Fruit fly (Drosophila melanogaster) whole organism, embryonic: ENCODE data around the gene Ldaf1.

Source experiments
- ATbp ChIP-seq: fragments of 200-800 bp; sonication (Bioruptor generic); optimal IDR thresholded peaks from 2 replicates; lab custom pipeline; 2017; ENCODE audit warnings: missing biosample characterization, mild to moderate bottlenecking, missing genetic modification characterization, missing genetic modification reagents
- Awh ChIP-seq: fragments of 200-800 bp; sonication (Bioruptor generic); IDR thresholded peaks from 2 replicates; pipeline ENCODE4, ENCODE4 v1.3.6; 2022; ENCODE audit warnings: missing biosample characterization, missing genetic modification characterization
- BEAF-32 ChIP-seq: fragments of 200-800 bp; sonication (Bioruptor generic); optimal IDR thresholded peaks from 3 replicates; lab custom pipeline; 2017; ENCODE audit warnings: missing biosample characterization, missing genetic modification characterization, mild to moderate bottlenecking, moderate library complexity, missing genetic modification reagents
- CG10654 ChIP-seq: fragments of 200-800 bp; sonication (Bioruptor generic); optimal IDR thresholded peaks from 2 replicates; lab custom pipeline; 2016; ENCODE audit warnings: missing biosample characterization, missing genetic modification characterization
- CG12299 ChIP-seq: fragments of 200-800 bp; sonication (Bioruptor generic); optimal IDR thresholded peaks from 2 replicates; lab custom pipeline; 2018; ENCODE audit warnings: missing biosample characterization, mild to moderate bottlenecking, missing genetic modification characterization
- CG14965 ChIP-seq: fragments of 200-800 bp; sonication (Bioruptor generic); optimal IDR thresholded peaks from 2 replicates; lab custom pipeline; 2016; ENCODE audit warnings: missing biosample characterization, missing genetic modification characterization, borderline replicate concordance
- CG1602 ChIP-seq: fragments of 200-800 bp; sonication (Bioruptor generic); optimal IDR thresholded peaks from 3 replicates; lab custom pipeline; 2016; ENCODE audit warnings: missing biosample characterization, missing genetic modification characterization
- CG18476 ChIP-seq: fragments of 200-800 bp; sonication (Bioruptor generic); optimal IDR thresholded peaks from 2 replicates; lab custom pipeline; 2016; ENCODE audit warnings: missing biosample characterization, mild to moderate bottlenecking, missing genetic modification characterization
- CG4730 ChIP-seq: fragments of 200-800 bp; sonication (Bioruptor generic); IDR thresholded peaks from 2 replicates; pipeline ENCODE4 v1.3.6; 2022; ENCODE audit warnings: missing biosample characterization, missing genetic modification characterization
- CG5180 ChIP-seq: fragments of 200-800 bp; sonication (Bioruptor generic); optimal IDR thresholded peaks from 3 replicates; lab custom pipeline; 2017; ENCODE audit warnings: missing biosample characterization, missing genetic modification characterization, mild to moderate bottlenecking, moderate library complexity, missing genetic modification reagents
- CG7786 ChIP-seq: fragments of 200-800 bp; sonication (Bioruptor generic); optimal IDR thresholded peaks from 2 replicates; lab custom pipeline; 2016; ENCODE audit warnings: missing biosample characterization, missing genetic modification characterization
- CG9876 ChIP-seq: fragments of 200-800 bp; sonication (Bioruptor generic); optimal IDR thresholded peaks from 2 replicates; lab custom pipeline; 2016; ENCODE audit warnings: missing biosample characterization, missing genetic modification characterization
- CHES-1-like ChIP-seq: fragments of 200-800 bp; sonication (Bioruptor generic); optimal IDR thresholded peaks from 2 replicates; lab custom pipeline; 2016; ENCODE audit warnings: missing biosample characterization, missing genetic modification characterization
- CTCF ChIP-seq: fragments of 200-800 bp; sonication (Bioruptor generic); optimal IDR thresholded peaks from 2 replicates; lab custom pipeline; 2017; ENCODE audit warnings: missing biosample characterization, mild to moderate bottlenecking, missing genetic modification characterization, moderate library complexity
- CkIIα-i1 ChIP-seq: fragments of 200-800 bp; sonication (Bioruptor generic); IDR thresholded peaks from 2 replicates; pipeline ENCODE4 v1.3.6; 2022; ENCODE audit warnings: missing biosample characterization, missing genetic modification characterization
- CrebB ChIP-seq: fragments of 200-800 bp; sonication (Bioruptor generic); optimal IDR thresholded peaks from 3 replicates; lab custom pipeline; 2018; ENCODE audit warnings: missing biosample characterization, mild to moderate bottlenecking, missing genetic modification characterization
- Deaf1 ChIP-seq: fragments of 200-800 bp; optimal IDR thresholded peaks from 3 replicates; lab custom pipeline; 2019; ENCODE audit warnings: missing biosample characterization, mild to moderate bottlenecking, missing genetic modification characterization, moderate library complexity
- Drgx ChIP-seq: fragments of 200-800 bp; sonication (Bioruptor generic); IDR thresholded peaks from 2 replicates; pipeline ENCODE4 v1.3.6; 2022; ENCODE audit warnings: missing biosample characterization, missing genetic modification characterization
- Eip74EF ChIP-seq, 2 experiments: fragments of 200-800 bp in 1 of 2; fragments of >200 bp in 1 of 2; sonication (Bioruptor generic) in 1 of 2; optimal IDR thresholded peaks; 2 replicates each; lab custom pipeline; 2017 to 2019; ENCODE audit warnings: missing biosample characterization in 2 of 2, missing genetic modification characterization in 2 of 2, mild to moderate bottlenecking in 1 of 2, moderate library complexity in 1 of 2
- Fer2 ChIP-seq: fragments of 200-800 bp; sonication (Bioruptor generic); optimal IDR thresholded peaks from 2 replicates; lab custom pipeline; 2018; ENCODE audit warnings: missing biosample characterization, mild to moderate bottlenecking, missing genetic modification characterization, moderate library complexity
- HLH54F ChIP-seq: fragments of 200-800 bp; sonication (Bioruptor generic); optimal IDR thresholded peaks from 3 replicates; lab custom pipeline; 2016; ENCODE audit warnings: missing biosample characterization, missing genetic modification characterization
- Hmr ChIP-seq: fragments of 200-800 bp; sonication (Bioruptor generic); optimal IDR thresholded peaks from 3 replicates; lab custom pipeline; 2017; ENCODE audit warnings: mild to moderate bottlenecking, missing biosample characterization, missing genetic modification reagents, missing genetic modification characterization
- Mad ChIP-seq: fragments of 200-800 bp; sonication (Bioruptor generic); optimal IDR thresholded peaks from 2 replicates; lab custom pipeline; 2016; ENCODE audit warnings: missing biosample characterization, missing genetic modification characterization
- Nf-YA ChIP-seq: fragments of 200-800 bp; sonication (Bioruptor generic); IDR thresholded peaks from 2 replicates; pipeline ENCODE4 v1.3.6; 2022; ENCODE audit warnings: missing biosample characterization, missing genetic modification characterization
- Poxn ChIP-seq: fragments of 200-800 bp; sonication (Bioruptor generic); IDR thresholded peaks from 2 replicates; pipeline ENCODE4 v1.3.6; 2022; ENCODE audit warnings: missing biosample characterization, missing genetic modification characterization
- Ravus ChIP-seq: fragments of 200-800 bp; sonication (Bioruptor generic); IDR thresholded peaks from 2 replicates; pipeline ENCODE4 v1.3.6; 2022; ENCODE audit warnings: missing biosample characterization, missing genetic modification characterization
- Sox100B ChIP-seq: fragments of 200-800 bp; sonication (Bioruptor generic); optimal IDR thresholded peaks from 3 replicates; lab custom pipeline; 2018; ENCODE audit warnings: missing biosample characterization, mild to moderate bottlenecking, missing genetic modification characterization
- TFAM ChIP-seq: fragments of 200-800 bp; sonication (Bioruptor generic); optimal IDR thresholded peaks from 2 replicates; lab custom pipeline; 2017; ENCODE audit warnings: missing biosample characterization, missing genetic modification characterization, inconsistent platforms
- ab ChIP-seq: fragments of 200-800 bp; sonication (Bioruptor generic); optimal IDR thresholded peaks from 2 replicates; lab custom pipeline; 2016; ENCODE audit warnings: missing biosample characterization, missing genetic modification characterization
- chn ChIP-seq: fragments of 200-800 bp; sonication (Bioruptor generic); optimal IDR thresholded peaks from 2 replicates; lab custom pipeline; 2016; ENCODE audit warnings: missing biosample characterization, missing genetic modification characterization
- ci ChIP-seq: fragments of 200-800 bp; sonication (Bioruptor generic); IDR thresholded peaks from 3 replicates; pipeline ENCODE4 v1.3.6; 2022; ENCODE audit warnings: missing biosample characterization, missing genetic modification characterization
- crp ChIP-seq, 2 experiments: fragments of 200-800 bp; sonication (Bioruptor generic); optimal IDR thresholded peaks; 2 replicates in 1 of 2; 3 replicates in 1 of 2; lab custom pipeline; 2017; ENCODE audit warnings: missing biosample characterization in 2 of 2, missing genetic modification characterization in 2 of 2, mild to moderate bottlenecking in 1 of 2, moderate library complexity in 1 of 2
- dan ChIP-seq: fragments of 200-800 bp; sonication (Bioruptor generic); IDR thresholded peaks from 2 replicates; pipeline ENCODE4 v1.3.6; 2022; ENCODE audit warnings: missing biosample characterization, missing genetic modification characterization
- dm ChIP-seq: fragments of 200-800 bp; sonication (Bioruptor generic); optimal IDR thresholded peaks from 3 replicates; lab custom pipeline; 2016; ENCODE audit warnings: missing biosample characterization, missing genetic modification characterization
- esg ChIP-seq: fragments of 200-800 bp; sonication (Bioruptor generic); conservative IDR thresholded peaks from 2 replicates; pipeline ENCODE4 v1.3.6; 2022; ENCODE audit warnings: missing biosample characterization, missing genetic modification characterization
- eyg ChIP-seq: fragments of 200-800 bp; sonication (Bioruptor generic); optimal IDR thresholded peaks from 3 replicates; lab custom pipeline; 2016; ENCODE audit warnings: missing biosample characterization, missing genetic modification characterization
- fd64A ChIP-seq: fragments of 200-800 bp; sonication (Bioruptor generic); optimal IDR thresholded peaks from 3 replicates; lab custom pipeline; 2018; ENCODE audit warnings: missing biosample characterization, mild to moderate bottlenecking, missing genetic modification characterization
- lilli ChIP-seq: fragments of 200-800 bp; sonication (Bioruptor generic); optimal IDR thresholded peaks from 3 replicates; lab custom pipeline; 2016; ENCODE audit warnings: missing biosample characterization, missing genetic modification characterization
- mirr ChIP-seq: fragments of 200-800 bp; sonication (Bioruptor generic); optimal IDR thresholded peaks from 3 replicates; lab custom pipeline; 2018; ENCODE audit warnings: missing biosample characterization, mild to moderate bottlenecking, missing genetic modification characterization
- nom ChIP-seq: fragments of 200-800 bp; sonication (Bioruptor generic); optimal IDR thresholded peaks from 2 replicates; lab custom pipeline; 2017; ENCODE audit warnings: missing biosample characterization, missing genetic modification characterization, mild to moderate bottlenecking, moderate library complexity, missing genetic modification reagents
- pan ChIP-seq, 4 experiments: fragments of >200 bp in 3 of 4; fragments of 200-800 bp in 1 of 4; sonication (Bioruptor generic) in 1 of 4; optimal IDR thresholded peaks in 3 of 4; IDR thresholded peaks in 1 of 4; 2 replicates each; pipeline versions ENCODE4 v1.3.6 to Lab custom; 2017 to 2022; ENCODE audit warnings: missing biosample characterization in 2 of 4, missing genetic modification characterization in 2 of 4, mixed read lengths in 1 of 4
- row ChIP-seq: fragments of 200-800 bp; sonication (Bioruptor generic); IDR thresholded peaks from 3 replicates; pipeline ENCODE4 v1.3.6; 2022; ENCODE audit warnings: missing biosample characterization, missing genetic modification characterization
- run ChIP-seq: fragments of 200-800 bp; sonication (Bioruptor generic); optimal IDR thresholded peaks from 3 replicates; lab custom pipeline; 2018; ENCODE audit warnings: missing biosample characterization, mild to moderate bottlenecking, missing genetic modification characterization
- shn ChIP-seq: fragments of 200-800 bp; sonication (Bioruptor generic); optimal IDR thresholded peaks from 3 replicates; lab custom pipeline; 2016; ENCODE audit warnings: missing biosample characterization, missing genetic modification characterization
- slou ChIP-seq: fragments of 200-800 bp; sonication (Bioruptor generic); optimal IDR thresholded peaks from 3 replicates; lab custom pipeline; 2016; ENCODE audit warnings: missing biosample characterization, missing genetic modification characterization
- twi ChIP-seq: fragments of 200-800 bp; optimal IDR thresholded peaks from 2 replicates; lab custom pipeline; 2019; ENCODE audit warnings: missing biosample characterization, mild to moderate bottlenecking, missing genetic modification characterization, moderate library complexity
- vnd ChIP-seq: fragments of 200-800 bp; sonication (Bioruptor generic); IDR thresholded peaks from 3 replicates; pipeline ENCODE4 v1.3.6; 2022; ENCODE audit warnings: missing biosample characterization, missing genetic modification characterization; ENCODE audit not compliant: partially characterized antibody
- zf30C ChIP-seq: fragments of 200-800 bp; sonication (Bioruptor generic); optimal IDR thresholded peaks from 3 replicates; lab custom pipeline; 2018; ENCODE audit warnings: missing biosample characterization, mild to moderate bottlenecking, missing genetic modification characterization
- zfh1 ChIP-seq: fragments of 200-800 bp; sonication (Bioruptor generic); IDR thresholded peaks from 3 replicates; pipeline ENCODE4 v1.3.6; 2022; ENCODE audit warnings: missing biosample characterization, missing genetic modification characterization

Ldaf1 gene

dm6 chrX:1947178-1947872 lies 45.6 kb upstream of the Ldaf1 start (continued):
- peak; percentile 12 to 72 for TF ChIP-seq crp (GFP tag; optimal IDR thresholded peaks at IDR 0.05; lab: Kevin White, UChicago)
- TF ChIP-seq Mad (GFP tag; lab: Kevin White, UChicago), result peak; percentile 96
- TF ChIP-seq TFAM (GFP tag; lab: Kevin White, UChicago), result peak; percentile 92
- peak; percentile 95 for TF ChIP-seq CG12299
- TF ChIP-seq ATbp, result peak; percentile 97
- peak; percentile 10; the same call in 1 of the 2 replicates for TF ChIP-seq Poxn (GFP tag; lab: Robert Waterston, UW)
- peak; percentile 69 for TF ChIP-seq Deaf1 (tag; lab: Kevin White, UChicago)
- TF ChIP-seq Nf-YA, result peak; percentile 88
- peak; percentile 97 for TF ChIP-seq chn (GFP tag; lab: Kevin White, UChicago)
- TF ChIP-seq CG18476, result peak; percentile 93
- no peak for TF ChIP-seq pan (optimal IDR thresholded peaks at IDR 0.05; lab: Kevin White, UChicago)
- peak in 1 of 2 experiments; percentile 97 for TF ChIP-seq pan (GFP tag; optimal IDR thresholded peaks at IDR 0.05 in 1 of 2, IDR thresholded peaks at IDR 0.05 in 1 of 2)
- peak; percentile 81 for TF ChIP-seq CG9876 (GFP tag; lab: Kevin White, UChicago)
- TF ChIP-seq ab (GFP tag; lab: Kevin White, UChicago), result peak; percentile 91
- peak; percentile 98 for TF ChIP-seq Awh (GFP tag; lab: Robert Waterston, UW)
- TF ChIP-seq fd64A (GFP tag; lab: Kevin White, UChicago), result peak; percentile 98
- TF ChIP-seq vnd (GFP tag; lab: Robert Waterston, UW), result no peak
- peak; percentile 97 for TF ChIP-seq Sox100B (GFP tag; lab: Kevin White, UChicago)
- peak; percentile 81 for TF ChIP-seq eyg
- TF ChIP-seq CG4730 (GFP tag; lab: Robert Waterston, UW), result peak; percentile 89
- peak; percentile 93 for TF ChIP-seq twi (tag; lab: Kevin White, UChicago)
- TF ChIP-seq dan, result peak; percentile 85
- peak; percentile 94 for TF ChIP-seq lilli (GFP tag; lab: Kevin White, UChicago)
- TF ChIP-seq row, result peak; percentile 96
- peak; percentile 93 for TF ChIP-seq CrebB (tag; lab: Kevin White, UChicago)
- peak; percentile 94 for TF ChIP-seq run
- TF ChIP-seq Ravus (GFP tag; lab: Robert Waterston, UW), result peak; percentile 67
- TF ChIP-seq BEAF-32, result peak; percentile 7
- peak; percentile 91 for TF ChIP-seq shn (GFP tag; lab: Kevin White, UChicago)
- TF ChIP-seq dm, result peak; percentile 90
- TF ChIP-seq CkIIα-i1 (GFP tag; lab: Robert Waterston, UW), result 0 out of 2 replicates have a peak, but pooled peaks have one; percentile 35
- peak; percentile 92 for TF ChIP-seq CG7786 (GFP tag; lab: Kevin White, UChicago)
- peak; percentile 98 for TF ChIP-seq Drgx (GFP tag; lab: Robert Waterston, UW)
- TF ChIP-seq CHES-1-like (GFP tag; lab: Kevin White, UChicago), result peak; percentile 91
- peak; percentile 84 for TF ChIP-seq Fer2 (tag; lab: Kevin White, UChicago)
- peak; percentile 93 for TF ChIP-seq CG10654 (GFP tag; lab: Kevin White, UChicago)
- peak; percentile 90 for TF ChIP-seq HLH54F (GFP tag; lab: Kevin White, UChicago)
- TF ChIP-seq slou (GFP tag; lab: Kevin White, UChicago), result peak; percentile 75
- peak; percentile 77 for TF ChIP-seq CG14965
- peak; percentile 91 for TF ChIP-seq esg
- TF ChIP-seq Eip74EF (GFP tag; optimal IDR thresholded peaks at IDR 0.05; lab: Kevin White, UChicago), result peak in 1 of 2 experiments; percentile 96
- peak; percentile 99 for TF ChIP-seq ci (GFP tag; lab: Robert Waterston, UW)
- TF ChIP-seq nom (GFP tag; lab: Kevin White, UChicago), result peak; percentile 91
- TF ChIP-seq zfh1 (GFP tag; lab: Robert Waterston, UW), result peak; percentile 99
- TF ChIP-seq mirr, result peak; percentile 35
- TF ChIP-seq Hmr, result peak; percentile 88
- peak; percentile 71 for TF ChIP-seq CTCF
- peak; percentile 87 for TF ChIP-seq CG5180
- TF ChIP-seq zf30C (GFP tag; lab: Kevin White, UChicago), result no peak
- TF ChIP-seq CG1602 (GFP tag; lab: Kevin White, UChicago), result peak; percentile 97
